Worm (Caenorhabditis elegans): ENCODE measurements around the gene nhr-234.

DNA sequence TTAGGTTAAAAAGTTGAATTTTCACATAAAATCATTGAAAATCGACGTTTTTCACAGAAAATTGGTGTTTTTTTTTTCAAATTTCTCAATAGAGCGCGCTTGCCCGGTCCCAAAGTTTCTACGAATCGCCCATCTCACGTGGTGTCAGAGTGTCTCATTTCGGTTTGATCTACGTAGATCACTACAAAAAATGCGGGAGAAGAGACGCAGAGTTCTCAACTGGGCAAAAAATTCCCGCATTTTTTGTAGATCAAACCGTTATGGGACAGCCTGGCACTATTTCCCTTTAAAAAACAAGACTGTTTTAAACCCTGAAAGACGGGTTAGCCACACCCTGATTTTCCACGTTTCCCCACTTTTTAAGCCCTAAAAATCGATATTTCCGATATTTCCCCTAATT, 35.4 kb downstream of the nhr-234 start:
- no peak for TF ChIP-seq dve-1 (tag; optimal IDR thresholded peaks at IDR 0.05)
- no peak for TF ChIP-seq fkh-10 (GFP tag; optimal IDR thresholded peaks at IDR 0.05)
- TF ChIP-seq pha-4 (tag; optimal IDR thresholded peaks at IDR 0.05) = no peak
- no peak for TF ChIP-seq ahr-1 (tag; optimal IDR thresholded peaks at IDR 0.05)
- no peak for TF ChIP-seq pha-2 (tag; optimal IDR thresholded peaks at IDR 0.05)
- TF ChIP-seq pag-3 (tag; optimal IDR thresholded peaks at IDR 0.05; ENCODE audit: borderline replicate concordance) = no peak
- no peak for TF ChIP-seq ceh-19 (GFP tag; optimal IDR thresholded peaks at IDR 0.05)
- TF ChIP-seq sox-2 (GFP tag; IDR thresholded peaks at IDR 0.05) = no peak
- TF ChIP-seq ama-1 (optimal IDR thresholded peaks at IDR 0.05) = no peak
- no peak for TF ChIP-seq ceh-31 (tag; optimal IDR thresholded peaks at IDR 0.05)
- TF ChIP-seq unc-55 (GFP tag; optimal IDR thresholded peaks at IDR 0.05) = no peak
- TF ChIP-seq fax-1 (tag; optimal IDR thresholded peaks at IDR 0.05) = no peak
- no peak for TF ChIP-seq sox-4 (tag; optimal IDR thresholded peaks at IDR 0.05)

Measured in whole organism, late embryonic.